Fruit fly (Drosophila melanogaster): ENCODE data around the gene Ns4.
A peak's percentile ranks its signal among the peaks of the same experiment; 100 is the strongest.

The Ns4 gene

DNA sequence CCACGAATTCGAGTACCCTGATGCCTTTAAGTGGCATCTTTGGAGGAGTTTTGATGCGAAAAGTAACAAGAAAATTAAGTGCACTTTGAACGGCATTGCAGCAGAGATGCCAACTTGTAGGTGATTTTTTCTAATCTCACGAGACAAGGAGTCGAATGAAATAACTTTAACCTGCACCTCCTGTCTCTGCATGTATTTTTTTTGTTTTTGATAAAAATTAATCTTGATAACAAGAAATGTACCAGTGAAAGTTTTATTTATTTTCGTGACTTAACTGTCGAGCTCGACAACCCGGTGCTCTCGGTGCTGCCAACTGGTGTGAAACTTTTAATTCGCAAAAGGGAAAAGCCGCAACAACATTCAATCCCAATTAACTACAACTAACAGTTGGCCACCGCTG is at the start of gene Ns4, which contains the start of gene Amacr:
Gene Ns4, plus strand, starts transcription at position 317 of the 400 bp plus-strand sequence.
Gene Amacr, minus strand, starts transcription at position 182 of the 400 bp plus-strand sequence.
- peak; percentile 69 for TF ChIP-seq CG17801 (GFP tag; optimal IDR thresholded peaks at IDR 0.05; ENCODE audit: partially characterized antibody)

DNA sequence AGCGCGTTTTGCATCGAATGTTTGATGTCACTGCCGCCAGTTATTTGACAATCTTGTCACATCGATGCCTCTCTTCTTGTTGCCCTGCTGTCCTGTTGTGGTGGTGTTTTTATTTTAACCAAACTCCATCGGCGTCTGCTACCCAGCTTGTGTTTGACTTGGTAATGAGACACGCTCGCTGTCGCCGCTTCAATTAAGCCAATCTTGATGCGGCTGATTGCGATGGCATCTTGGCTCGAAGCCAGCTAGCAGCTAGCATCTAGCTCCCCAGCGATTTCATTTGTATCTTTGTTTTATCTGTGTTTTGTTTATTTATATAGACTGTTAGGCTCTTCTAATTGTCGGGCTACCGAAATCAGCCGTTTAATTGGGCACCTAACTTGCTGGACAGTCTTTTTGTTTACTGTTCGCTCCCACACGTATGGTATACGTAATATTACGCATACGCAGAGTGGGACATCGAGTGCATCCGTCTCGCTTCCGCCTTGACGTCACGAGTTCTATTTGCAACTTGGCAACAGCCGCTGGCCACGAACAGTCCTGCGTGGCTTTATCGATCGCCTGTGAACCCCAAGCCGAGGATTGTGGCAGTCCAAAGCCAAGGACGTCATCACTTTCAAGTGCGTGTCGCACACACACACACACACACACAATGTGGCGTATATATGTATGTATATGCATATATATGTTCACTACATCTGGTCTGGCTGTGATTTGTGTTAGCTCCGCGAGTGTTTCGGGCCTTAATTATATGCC is 47.6 kb upstream of the Ns4 start:
- no peak for TF ChIP-seq CG17801 (GFP tag; optimal IDR thresholded peaks at IDR 0.05; ENCODE audit: partially characterized antibody)

DNA sequence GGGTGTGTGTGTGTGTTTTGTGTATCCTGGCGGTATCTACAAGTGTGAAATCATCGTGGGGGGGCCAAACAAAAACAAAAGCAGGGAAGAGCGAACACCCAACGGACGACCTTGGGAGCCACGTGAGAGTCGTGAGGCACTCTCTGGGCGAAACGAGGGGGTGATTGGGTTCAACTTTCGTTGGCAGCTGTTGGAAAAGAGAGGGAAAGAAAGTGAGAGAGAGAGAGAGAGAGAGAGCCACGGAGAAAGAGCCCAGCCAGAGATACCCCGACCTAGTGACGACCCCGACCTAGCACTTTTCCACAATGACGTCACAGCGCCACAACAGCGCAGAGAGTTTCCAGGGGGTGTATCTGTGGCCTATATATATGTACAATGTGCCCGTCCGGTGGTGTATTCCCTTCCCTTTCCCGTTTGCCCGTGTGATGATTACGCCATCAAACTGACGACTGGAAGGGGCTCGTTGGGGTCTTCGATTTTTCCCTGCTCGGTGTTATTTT is 46.4 kb upstream of the Ns4 start:
- TF ChIP-seq CG17801 (GFP tag; optimal IDR thresholded peaks at IDR 0.05; ENCODE audit: partially characterized antibody) = no peak

dm6 chr2L:20714468-20715404 is 37.5 kb upstream of the Ns4 start, which contains the start of gene Hr38:
TSS of gene Hr38 (minus strand) at chr2L:20714588.
- peak; percentile 32 for TF ChIP-seq CG17801 (GFP tag; optimal IDR thresholded peaks at IDR 0.05; ENCODE audit: partially characterized antibody)

DNA sequence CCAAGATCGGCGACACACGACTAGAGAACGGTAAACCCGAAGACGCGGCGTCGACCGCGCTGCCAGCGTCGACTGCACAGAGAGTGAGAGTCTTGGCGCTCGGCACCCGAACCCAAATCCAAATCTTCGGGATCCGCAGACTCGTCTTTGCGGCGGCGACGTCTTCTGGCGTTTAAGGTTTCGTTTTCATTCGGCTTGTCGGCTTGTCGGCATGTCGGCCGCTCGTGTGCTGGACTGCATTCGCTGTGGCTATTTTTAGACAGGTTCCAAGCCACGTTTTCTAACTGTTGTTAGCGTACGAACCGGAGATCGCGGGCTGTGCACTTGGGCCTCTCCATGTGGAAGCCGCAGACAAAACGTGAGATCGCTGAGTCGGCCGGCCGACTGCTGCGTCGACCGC is 36.2 kb upstream of the Ns4 start:
- peak; percentile 19 for TF ChIP-seq CG17801 (GFP tag; optimal IDR thresholded peaks at IDR 0.05; ENCODE audit: partially characterized antibody)

DNA sequence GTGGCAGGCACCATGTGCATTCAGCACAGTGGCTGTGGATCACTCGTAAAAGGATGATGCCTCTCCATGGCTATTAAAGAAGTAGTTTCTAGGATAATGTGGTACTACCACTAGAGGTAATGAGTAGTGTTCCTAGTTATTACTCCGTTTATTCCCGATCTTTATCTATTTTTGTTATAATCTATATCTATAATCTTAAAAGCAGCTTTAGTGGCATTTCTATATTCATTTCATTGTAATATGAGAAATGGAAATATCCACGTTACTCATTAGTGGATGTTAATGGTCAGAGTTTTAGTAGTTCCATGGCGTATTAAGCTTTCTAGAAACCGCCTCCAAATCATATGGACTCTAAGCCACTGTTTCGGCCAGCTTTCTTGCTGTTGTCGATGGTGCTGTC is 35.6 kb upstream of the Ns4 start:
- no peak for TF ChIP-seq CG17801 (GFP tag; optimal IDR thresholded peaks at IDR 0.05; ENCODE audit: partially characterized antibody)

DNA sequence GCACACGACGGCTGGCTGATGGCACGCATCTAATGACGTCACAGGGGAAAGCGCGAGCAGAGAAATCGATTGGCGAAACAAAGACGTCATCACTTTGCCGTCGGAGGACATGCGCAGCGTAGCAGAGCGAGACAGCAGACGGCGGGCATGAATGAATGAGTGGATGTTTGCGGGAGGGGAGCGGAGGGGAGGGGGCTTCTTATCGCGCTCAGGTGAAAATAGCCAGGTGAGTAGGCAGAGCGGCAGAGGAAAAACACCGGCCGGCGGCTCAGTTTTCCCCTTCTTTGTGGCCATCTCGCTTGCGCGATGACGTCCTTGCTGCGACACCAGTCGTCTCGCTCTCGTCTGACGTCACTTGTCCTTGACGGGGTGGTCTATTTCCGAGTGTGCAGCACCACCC is 32.3 kb upstream of the Ns4 start:
- TF ChIP-seq CG17801 (GFP tag; optimal IDR thresholded peaks at IDR 0.05; ENCODE audit: partially characterized antibody) = no peak

dm6 chr2L:20721456-20721855 is 30.8 kb upstream of the Ns4 start:
- no peak for TF ChIP-seq CG17801 (GFP tag; optimal IDR thresholded peaks at IDR 0.05; ENCODE audit: partially characterized antibody)

- no peak for TF ChIP-seq CG17801 (GFP tag; optimal IDR thresholded peaks at IDR 0.05; ENCODE audit: partially characterized antibody)
These were observed 28.3 kb upstream of the Ns4 start for dm6 chr2L:20724024-20724423.

- no peak for TF ChIP-seq CG17801 (GFP tag; optimal IDR thresholded peaks at IDR 0.05; ENCODE audit: partially characterized antibody)
These were observed 25.8 kb upstream of the Ns4 start, which contains the start of gene CG9316 for dm6 chr2L:20726451-20726850. TSS of gene CG9316 (minus strand) at chr2L:20726551.

- no peak for TF ChIP-seq CG17801 (GFP tag; optimal IDR thresholded peaks at IDR 0.05; ENCODE audit: partially characterized antibody)
These were observed 22.1 kb upstream of the Ns4 start, which contains the start of gene CarT for dm6 chr2L:20730182-20730581. TSS of gene CarT (minus strand) at chr2L:20730282.

- TF ChIP-seq CG17801 (GFP tag; optimal IDR thresholded peaks at IDR 0.05; ENCODE audit: partially characterized antibody) = no peak
These were observed 19.3 kb upstream of the Ns4 start for dm6 chr2L:20733025-20733424.

DNA sequence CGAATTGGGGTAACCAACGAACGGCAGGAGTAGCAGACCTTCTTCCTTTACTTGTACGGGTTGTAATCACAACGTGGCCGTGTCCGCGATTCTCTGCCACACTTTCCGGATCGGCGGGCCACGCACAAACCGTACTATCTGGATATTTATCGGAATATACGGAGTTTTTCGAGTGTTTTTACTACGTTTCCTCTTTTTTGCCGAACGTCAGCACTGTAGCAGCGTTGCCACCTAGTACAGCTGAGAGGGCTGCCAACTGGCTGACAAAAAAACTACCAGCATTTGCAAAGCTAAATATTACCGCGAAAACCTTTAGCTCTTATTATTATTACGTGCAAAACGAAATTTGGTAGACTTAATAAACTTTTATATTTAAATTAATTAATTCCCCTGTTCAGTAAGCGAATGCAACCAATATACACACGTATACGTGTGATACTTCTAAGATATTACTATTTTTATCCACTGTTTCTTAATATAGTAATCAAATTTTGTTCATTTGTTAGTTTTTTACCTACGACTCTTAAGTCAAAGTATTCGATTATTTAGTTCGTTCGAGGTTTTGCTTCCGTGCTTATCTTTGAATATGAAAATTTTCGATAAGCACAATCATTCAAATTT is 18.1 kb upstream of the Ns4 start, which contains the start of gene TM9SF2:
Gene TM9SF2, minus strand, starts transcription at position 244 of the 621 bp plus-strand sequence.
- no peak for TF ChIP-seq CG17801 (GFP tag; optimal IDR thresholded peaks at IDR 0.05; ENCODE audit: partially characterized antibody)

- TF ChIP-seq CG17801 (GFP tag; optimal IDR thresholded peaks at IDR 0.05; ENCODE audit: partially characterized antibody) = no peak
These were observed 17.6 kb upstream of the Ns4 start for dm6 chr2L:20734687-20735088.

Measured in ovary, adult (tissue).